Fruit fly (Drosophila melanogaster): ENCODE measurements around the gene nub.
A peak's percentile ranks its signal among the peaks of the same experiment; 100 is the strongest.

nub gene

dm6 chr2L:12574979-12575500, 12.4 kb upstream of the nub start:
- TF ChIP-seq Clk (GFP tag; optimal IDR thresholded peaks at IDR 0.05) (no peak), CG7045 (GFP tag; optimal IDR thresholded peaks at IDR 0.05) (no peak), toe (GFP tag; optimal IDR thresholded peaks at IDR 0.05) (no peak), Hr96 (GFP tag; optimal IDR thresholded peaks at IDR 0.05) (no peak), CG14711 (tag; optimal IDR thresholded peaks at IDR 0.05) (no peak), ovo (GFP tag; optimal IDR thresholded peaks at IDR 0.05) (no peak), CG12768 (GFP tag; optimal IDR thresholded peaks at IDR 0.05) (no peak), tj (GFP tag; optimal IDR thresholded peaks at IDR 0.05) (no peak), bab1 (GFP tag; optimal IDR thresholded peaks at IDR 0.05) (no peak)

dm6 chr2L:12579089-12579488, 8.3 kb upstream of the nub start:
- no peak for TF ChIP-seq tj (GFP tag; optimal IDR thresholded peaks at IDR 0.05)
- no peak for TF ChIP-seq Mnt (GFP tag; optimal IDR thresholded peaks at IDR 0.05)
- no peak for TF ChIP-seq ovo (GFP tag; optimal IDR thresholded peaks at IDR 0.05)
- no peak for TF ChIP-seq CG1620 (GFP tag; optimal IDR thresholded peaks at IDR 0.05)
- TF ChIP-seq cic (GFP tag; optimal IDR thresholded peaks at IDR 0.05) = no peak
- no peak for TF ChIP-seq CG11617 (GFP tag; optimal IDR thresholded peaks at IDR 0.05)
- no peak for TF ChIP-seq CG7101 (tag; optimal IDR thresholded peaks at IDR 0.05)
- no peak for TF ChIP-seq CG14711 (tag; optimal IDR thresholded peaks at IDR 0.05)
- TF ChIP-seq cnc (optimal IDR thresholded peaks at IDR 0.05) = no peak
- TF ChIP-seq Clk (GFP tag; optimal IDR thresholded peaks at IDR 0.05) = no peak
- TF ChIP-seq Crg-1 (GFP tag; optimal IDR thresholded peaks at IDR 0.05) = no peak

DNA sequence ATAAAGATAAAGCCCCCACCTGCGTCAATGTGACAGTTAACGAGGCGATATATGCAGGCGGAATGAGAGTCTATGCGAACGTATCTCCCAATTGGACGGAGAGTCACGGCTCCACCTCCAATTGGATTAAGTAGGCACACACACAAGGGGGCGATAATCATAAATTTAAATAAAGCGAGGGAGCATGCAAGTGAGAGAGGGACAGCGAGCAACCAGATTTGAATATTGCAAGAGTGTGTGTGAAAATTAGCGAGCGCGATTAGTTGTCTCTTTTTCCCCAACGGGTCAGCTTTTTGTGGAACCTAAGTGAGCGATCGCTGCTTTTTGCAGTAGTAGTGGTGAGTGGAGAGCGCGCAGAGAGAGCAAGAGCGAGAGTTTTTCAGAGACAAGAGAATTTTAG, 567 bp upstream of the nub start:
- no peak for TF ChIP-seq cic (GFP tag; optimal IDR thresholded peaks at IDR 0.05)
- peak; percentile 95 for TF ChIP-seq pad (GFP tag; optimal IDR thresholded peaks at IDR 0.05)

dm6 chr2L:12588846-12589490, 1.5 kb downstream of the nub start:
- TF ChIP-seq CG1620 (GFP tag; optimal IDR thresholded peaks at IDR 0.05) (no peak), kay (GFP tag; ENCODE audit: borderline replicate concordance) (peak; percentile 65), Hr96 (GFP tag; optimal IDR thresholded peaks at IDR 0.05) (no peak), CG7101 (tag; optimal IDR thresholded peaks at IDR 0.05) (no peak), cic (GFP tag; optimal IDR thresholded peaks at IDR 0.05) (peak; percentile 29), ovo (GFP tag; optimal IDR thresholded peaks at IDR 0.05) (no peak)

dm6 chr2L:12589941-12590340, 2.5 kb downstream of the nub start:
- no peak for TF ChIP-seq Clk (GFP tag; optimal IDR thresholded peaks at IDR 0.05)
- no peak for TF ChIP-seq ovo (GFP tag; optimal IDR thresholded peaks at IDR 0.05)
- no peak for TF ChIP-seq cnc (optimal IDR thresholded peaks at IDR 0.05)
- no peak for TF ChIP-seq pad (GFP tag; optimal IDR thresholded peaks at IDR 0.05)
- no peak for TF ChIP-seq bab1 (GFP tag; optimal IDR thresholded peaks at IDR 0.05)
- no peak for TF ChIP-seq CG5204 (GFP tag; optimal IDR thresholded peaks at IDR 0.05)
- TF ChIP-seq Mnt (GFP tag; optimal IDR thresholded peaks at IDR 0.05) = no peak
- TF ChIP-seq CG14711 (tag; optimal IDR thresholded peaks at IDR 0.05) = no peak
- no peak for TF ChIP-seq CG7045 (GFP tag; optimal IDR thresholded peaks at IDR 0.05)
- no peak for TF ChIP-seq CG7101 (tag; optimal IDR thresholded peaks at IDR 0.05)
- no peak for TF ChIP-seq tj (GFP tag; optimal IDR thresholded peaks at IDR 0.05)
- no peak for TF ChIP-seq Hr96 (GFP tag; optimal IDR thresholded peaks at IDR 0.05)
- TF ChIP-seq CG11617 (GFP tag; optimal IDR thresholded peaks at IDR 0.05) = no peak
- no peak for TF ChIP-seq CG1620 (GFP tag; optimal IDR thresholded peaks at IDR 0.05)
- TF ChIP-seq toe (GFP tag; optimal IDR thresholded peaks at IDR 0.05) = no peak
- TF ChIP-seq Crg-1 (GFP tag; optimal IDR thresholded peaks at IDR 0.05) = no peak

- TF ChIP-seq Hr96 (GFP tag; optimal IDR thresholded peaks at IDR 0.05) (peak; percentile 17), CG7101 (tag; optimal IDR thresholded peaks at IDR 0.05) (no peak), cic (GFP tag; optimal IDR thresholded peaks at IDR 0.05) (peak; percentile 24)
These were observed 6.3 kb downstream of the nub start for dm6 chr2L:12593445-12594413.

DNA sequence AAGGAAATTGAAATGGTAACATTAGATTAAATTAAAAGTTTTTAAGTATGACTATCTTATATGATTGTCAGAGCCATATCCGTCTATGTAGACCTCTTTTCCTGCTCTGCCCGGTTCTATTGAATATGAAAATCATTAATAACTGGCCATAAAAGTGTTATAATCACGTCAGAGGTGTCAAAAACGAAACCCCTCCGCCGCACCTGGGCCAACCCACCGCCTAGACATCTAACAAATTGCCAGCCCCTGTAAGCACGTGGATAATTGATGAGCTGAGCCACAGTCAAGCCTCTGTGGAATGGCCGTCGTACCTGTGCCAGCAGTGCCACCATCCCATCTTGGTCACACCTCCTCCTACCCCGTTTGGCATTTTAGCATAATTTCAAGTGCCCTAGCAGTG, 8.3 kb downstream of the nub start:
- TF ChIP-seq cic (GFP tag; optimal IDR thresholded peaks at IDR 0.05) (no peak), cnc (optimal IDR thresholded peaks at IDR 0.05) (no peak)

DNA sequence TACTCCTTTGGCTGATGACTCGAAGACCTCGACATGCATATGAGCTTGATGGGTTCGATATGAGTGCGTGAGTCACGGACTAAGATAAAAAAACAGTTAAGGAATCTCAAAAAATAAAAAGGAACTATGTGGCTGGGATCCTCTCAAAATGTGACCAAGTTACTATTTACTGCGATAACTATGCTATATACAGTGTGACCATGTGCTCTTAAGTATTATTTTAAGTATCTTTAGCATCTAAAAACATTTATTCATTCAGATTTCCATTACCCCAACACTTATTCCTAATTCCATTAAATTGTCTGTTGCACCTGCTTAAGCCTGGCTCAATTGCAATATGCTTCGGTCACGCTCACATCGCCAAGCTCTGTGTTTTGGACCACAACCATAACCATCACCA, 10.6 kb downstream of the nub start:
- no peak for TF ChIP-seq Crg-1 (GFP tag; optimal IDR thresholded peaks at IDR 0.05)

All from whole organism, adult.